Fruit fly (Drosophila melanogaster) S2 (cell line): Measurements from ENCODE around the gene chinmo.
A peak's percentile ranks its signal among the peaks of the same experiment; 100 is the strongest.

ENCODE experiments used
- CG8478 ChIP-seq: fragments of >200 bp; optimal IDR thresholded peaks from 2 replicates; lab custom pipeline; 2018
- CTCF ChIP-seq, 2 experiments: fragments of >200 bp; optimal IDR thresholded peaks; 2 replicates each; lab custom pipeline; 2018

chinmo gene

dm6 chr2L:1723135-1723936, 72.3 kb downstream of the chinmo start:
- TF ChIP-seq CG8478 (lab: Kevin White, UChicago) (no peak), CTCF (optimal IDR thresholded peaks at IDR 0.05; lab: Kevin White, UChicago) (no peak)

dm6 chr2L:1723937-1724591, 73.0 kb downstream of the chinmo start, which contains the start of gene Rim2:
Gene Rim2 (minus strand): TSS chr2L:1724388.
- TF ChIP-seq CTCF (optimal IDR thresholded peaks at IDR 0.05; lab: Kevin White, UChicago): peak in 1 of 2 experiments; percentile 2
- TF ChIP-seq CG8478 (lab: Kevin White, UChicago): no peak

DNA sequence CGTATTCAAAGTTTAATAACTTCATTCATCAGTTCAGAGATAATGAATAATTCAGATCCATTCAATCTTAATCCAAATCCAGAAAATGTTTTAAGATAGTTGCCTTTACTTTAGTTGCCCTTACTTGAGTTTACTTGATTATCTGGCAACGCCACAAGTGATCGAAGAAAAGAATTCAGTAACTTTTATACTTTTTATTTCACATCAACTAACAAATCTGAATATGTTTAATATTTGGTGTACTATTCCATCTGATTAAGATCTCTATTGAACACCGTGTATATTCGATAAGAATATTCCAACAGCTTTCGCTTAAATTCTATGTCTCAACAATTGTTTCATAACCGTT, 73.5 kb downstream of the chinmo start:
- TF ChIP-seq CTCF (optimal IDR thresholded peaks at IDR 0.05; lab: Kevin White, UChicago) (no peak), CG8478 (lab: Kevin White, UChicago) (no peak)

DNA sequence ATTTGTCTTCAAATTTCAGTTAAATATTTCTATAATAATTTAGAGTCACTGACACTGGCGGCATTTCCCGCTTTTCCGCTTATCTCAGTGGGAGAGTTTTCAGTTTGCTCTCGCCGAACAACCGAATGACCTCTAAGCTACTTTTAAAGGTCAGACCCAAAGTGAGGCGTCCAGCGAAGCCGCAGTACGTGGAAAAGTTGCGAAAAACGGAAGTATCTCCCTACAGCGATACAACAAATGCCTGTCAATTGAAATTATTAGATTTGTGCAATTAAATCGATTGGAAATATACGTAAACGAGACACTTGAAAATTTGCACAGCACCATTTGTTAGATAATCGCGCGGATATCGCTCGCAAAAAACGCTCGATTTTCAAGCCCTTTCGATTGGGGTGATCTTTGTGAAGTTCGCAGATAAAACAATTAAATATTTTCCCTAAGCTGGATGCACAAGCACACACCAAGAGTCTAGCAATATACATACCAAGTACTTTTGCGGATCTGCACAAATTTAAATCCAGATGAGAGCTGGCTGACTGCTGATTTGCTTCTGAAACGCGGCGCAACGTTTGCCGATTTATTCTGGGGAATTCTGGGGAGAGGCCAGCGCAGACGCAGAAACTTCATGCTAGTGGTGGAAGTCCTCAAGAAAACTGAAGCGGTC, 76.2 kb downstream of the chinmo start:
- TF ChIP-seq CG8478 (lab: Kevin White, UChicago) (no peak), CTCF (optimal IDR thresholded peaks at IDR 0.05; lab: Kevin White, UChicago) (no peak)

DNA sequence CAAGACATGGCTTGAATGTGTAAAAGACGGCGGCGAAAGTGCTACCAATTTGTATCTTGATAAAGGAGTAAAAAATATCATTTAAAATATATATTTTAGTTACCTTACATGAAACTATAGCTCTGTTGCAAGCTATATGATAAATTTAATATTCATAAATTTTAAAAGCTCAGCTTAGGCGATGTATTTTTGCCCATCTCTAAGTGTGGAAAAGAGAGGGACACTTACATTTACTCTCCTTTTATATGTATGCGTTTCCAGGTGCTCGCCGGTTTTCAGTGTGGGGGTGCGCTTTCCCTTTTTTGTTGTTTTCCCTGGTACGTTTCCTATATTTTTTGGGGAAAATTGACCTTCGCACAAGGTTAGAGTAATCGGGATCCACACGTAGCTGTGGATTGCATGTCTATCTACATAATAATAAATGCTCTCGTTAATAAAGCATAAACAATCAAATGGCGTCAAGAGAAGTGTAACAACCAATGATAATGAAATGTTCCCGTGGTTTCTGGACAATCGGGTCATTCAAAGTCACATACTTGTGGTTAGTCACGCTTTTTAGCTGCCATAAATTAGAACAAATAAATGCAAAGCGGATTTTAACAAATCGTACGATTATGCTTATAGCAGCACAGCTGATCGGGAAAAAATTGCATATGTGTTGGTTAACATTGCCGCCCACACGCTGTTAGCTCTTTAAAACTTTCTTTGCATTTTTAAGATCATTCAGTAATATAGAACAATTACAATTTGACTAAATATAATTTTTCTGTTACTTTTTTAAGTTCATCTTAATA, 77.0 kb downstream of the chinmo start:
- no peak for TF ChIP-seq CG8478 (lab: Kevin White, UChicago)
- no peak for TF ChIP-seq CTCF (optimal IDR thresholded peaks at IDR 0.05; lab: Kevin White, UChicago)

- TF ChIP-seq CG8478 (lab: Kevin White, UChicago): no peak
- no peak for TF ChIP-seq CTCF (optimal IDR thresholded peaks at IDR 0.05; lab: Kevin White, UChicago)
Measured at dm6 chr2L:1728620-1728944, 77.5 kb downstream of the chinmo start, which contains the start of gene Rrp40. Gene Rrp40 (plus strand): TSS chr2L:1728732.

dm6 chr2L:1729607-1730011, 78.6 kb downstream of the chinmo start, which contains the start of the genes Eno and CG31937:
Gene Eno (minus strand): TSS chr2L:1729636.
Gene CG31937 (plus strand): TSS chr2L:1729887.
- TF ChIP-seq CG8478 (lab: Kevin White, UChicago) (no peak), CTCF (optimal IDR thresholded peaks at IDR 0.05; lab: Kevin White, UChicago) (no peak)

DNA sequence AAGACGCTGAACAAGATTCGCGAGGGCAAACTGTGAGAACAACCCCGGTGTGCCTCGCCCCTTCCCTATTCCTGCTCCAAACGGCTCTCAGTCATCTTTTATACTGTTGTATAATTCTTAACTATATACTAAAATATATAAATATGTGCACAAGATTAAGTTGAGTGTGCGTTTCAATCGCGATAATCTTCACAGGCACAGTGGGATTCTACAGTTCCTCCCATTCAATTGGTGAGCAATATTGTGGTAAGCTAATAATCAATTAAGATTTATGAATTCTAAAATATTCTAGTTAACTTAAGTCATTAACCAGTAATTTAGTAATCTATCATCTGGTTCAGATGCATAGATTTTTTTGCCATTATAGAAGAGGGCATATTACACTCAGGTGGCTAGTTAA, 79.9 kb downstream of the chinmo start:
- TF ChIP-seq CTCF (optimal IDR thresholded peaks at IDR 0.05; lab: Kevin White, UChicago) (no peak), CG8478 (lab: Kevin White, UChicago) (no peak)

DNA sequence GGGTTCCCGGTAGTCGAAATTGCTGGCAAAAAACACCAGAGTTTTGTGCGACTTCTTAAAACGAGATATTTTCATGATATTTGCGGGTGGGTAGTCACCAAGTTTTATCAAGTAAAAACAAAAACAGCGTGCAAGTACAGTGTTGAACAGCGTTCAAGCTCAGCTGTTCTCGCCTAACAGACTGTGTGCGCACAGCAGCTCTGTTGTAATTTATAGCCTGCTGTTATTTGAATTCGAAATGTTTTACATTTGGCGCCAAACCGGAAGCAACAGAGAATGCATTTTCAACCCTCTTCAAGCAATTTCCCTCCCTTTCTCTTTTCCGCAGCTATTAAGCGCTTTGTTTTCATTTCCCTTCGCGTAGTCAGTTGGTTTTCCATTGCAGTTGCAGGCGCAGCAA, 81.1 kb downstream of the chinmo start, which contains the start of the genes CG17652 and CG17646:
TSS of gene CG17652 (minus strand) at position 168 of the 400 bp plus-strand sequence.
TSS of gene CG17646 (plus strand) at position 336 of the 400 bp plus-strand sequence.
- TF ChIP-seq CG8478 (lab: Kevin White, UChicago): no peak
- no peak for TF ChIP-seq CTCF (optimal IDR thresholded peaks at IDR 0.05; lab: Kevin White, UChicago)

DNA sequence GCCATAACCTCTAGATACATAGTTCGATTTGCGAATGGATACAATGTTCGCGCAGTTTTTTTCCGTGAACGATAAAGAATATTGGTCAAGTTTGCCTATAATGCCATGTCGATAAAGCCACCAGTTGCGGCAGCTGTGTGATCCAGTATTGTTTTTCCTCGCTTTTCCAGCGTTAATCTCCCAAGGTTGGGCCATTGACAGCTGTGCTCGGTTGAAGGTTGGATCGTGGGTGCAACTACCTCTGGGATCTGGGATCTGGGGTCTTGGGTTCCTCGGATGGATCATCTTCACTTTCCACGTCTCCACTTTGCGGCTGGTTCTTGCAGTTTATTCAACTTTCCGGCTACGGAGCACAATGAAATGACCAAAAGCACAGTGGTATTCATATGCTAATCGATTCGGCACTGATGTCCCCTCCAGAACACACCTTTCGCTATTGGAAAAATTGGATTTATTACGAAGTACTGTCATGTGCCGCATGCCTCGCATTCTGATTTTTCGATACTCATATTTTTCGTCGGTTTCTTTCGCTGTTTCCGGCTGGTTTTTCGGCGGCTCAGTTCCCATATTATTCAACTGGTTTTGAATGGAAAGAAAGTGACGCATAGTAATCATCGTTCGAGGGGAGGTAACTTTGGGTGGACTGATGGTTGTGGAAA, 82.2 kb downstream of the chinmo start:
- TF ChIP-seq CTCF (optimal IDR thresholded peaks at IDR 0.05; lab: Kevin White, UChicago): no peak

DNA sequence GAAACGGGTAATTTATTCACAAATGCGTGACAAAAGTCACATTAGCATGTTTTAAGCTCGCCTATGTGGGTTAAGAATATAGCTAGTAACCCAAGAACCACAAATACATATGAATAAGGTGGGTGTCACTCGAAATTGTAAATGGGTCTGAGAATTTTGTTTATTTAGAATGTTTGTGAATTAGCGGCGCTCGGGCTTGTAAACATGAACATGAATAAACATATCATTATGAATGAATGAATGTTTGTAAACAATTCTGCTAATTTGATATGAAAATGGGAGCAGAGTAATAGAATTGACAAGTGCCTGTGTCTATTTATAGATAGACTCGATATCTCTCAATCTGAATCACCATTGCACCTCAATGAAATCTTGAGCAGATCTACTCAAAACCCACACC, 84.1 kb downstream of the chinmo start:
- no peak for TF ChIP-seq CTCF (optimal IDR thresholded peaks at IDR 0.05; lab: Kevin White, UChicago)
- TF ChIP-seq CG8478 (lab: Kevin White, UChicago): no peak

DNA sequence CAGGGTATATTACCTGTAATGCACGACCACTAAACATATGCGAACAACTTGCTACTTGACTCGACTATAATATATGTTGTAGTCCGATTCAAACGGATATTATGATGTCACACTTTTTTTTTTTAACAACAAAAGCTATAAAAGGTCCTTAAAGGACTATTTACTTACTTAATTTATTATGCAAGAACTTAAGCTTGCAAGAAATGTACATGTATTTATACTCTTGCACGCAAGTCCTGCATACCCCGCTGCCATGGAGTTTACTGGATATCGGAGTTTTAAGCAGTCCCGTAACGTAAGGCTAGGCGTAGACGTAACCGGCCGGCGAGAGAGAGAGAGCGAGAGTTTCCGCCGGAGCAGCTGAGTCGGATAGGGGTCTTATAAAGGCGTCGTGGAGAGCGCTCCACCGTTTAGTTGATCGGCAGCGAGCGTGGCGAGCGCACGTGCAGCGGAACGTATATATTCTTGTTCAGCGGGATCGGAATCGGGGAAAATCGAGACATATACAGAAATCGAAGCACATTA, 86.1 kb downstream of the chinmo start:
- no peak for TF ChIP-seq CG8478 (lab: Kevin White, UChicago)
- no peak for TF ChIP-seq CTCF (optimal IDR thresholded peaks at IDR 0.05; lab: Kevin White, UChicago)

dm6 chr2L:1738054-1738453, 87.0 kb downstream of the chinmo start:
- no peak for TF ChIP-seq CG8478 (lab: Kevin White, UChicago)
- TF ChIP-seq CTCF (optimal IDR thresholded peaks at IDR 0.05; lab: Kevin White, UChicago): no peak
